Worm (Caenorhabditis elegans) whole organism, young adult: ENCODE data around the gene rbm-42.

ENCODE experiments used
- F22D6.2 ChIP-seq: sonication (generic microtip); optimal IDR thresholded peaks from 2 replicates; lab custom pipeline; 2016; ENCODE audit warnings: mild to moderate bottlenecking, missing genetic modification characterization, missing compliant biosample characterization
- ama-1 ChIP-seq, 3 experiments: fragments of 150-350 bp in 1 of 3; sonication (generic microtip) in 2 of 3; optimal IDR thresholded peaks; 2 replicates each; lab custom pipeline; 2014 to 2018; ENCODE audit warnings: missing biosample characterization in 2 of 3, missing genetic modification characterization in 2 of 3, missing genetic modification reagents in 2 of 3
- ceh-100 ChIP-seq: fragments of 200-800 bp; sonication (Bioruptor generic); IDR thresholded peaks from 2 replicates; pipeline ENCODE4 v1.3.6; 2022; ENCODE audit warnings: missing genetic modification reagents, missing genetic modification characterization, missing compliant biosample characterization
- lsl-1 ChIP-seq: fragments of 200-800 bp; sonication (Bioruptor generic); optimal IDR thresholded peaks from 2 replicates; lab custom pipeline; 2018; ENCODE audit warnings: mild to moderate bottlenecking, missing genetic modification characterization, moderate library complexity, missing compliant biosample characterization
- nfya-1 ChIP-seq: sonication (generic microtip); optimal IDR thresholded peaks from 2 replicates; lab custom pipeline; 2017; ENCODE audit warnings: antibody characterized with exemption, missing compliant biosample characterization, missing genetic modification characterization, borderline replicate concordance; ENCODE audit not compliant: insufficient read depth
- pha-4 ChIP-seq: fragments of 150-350 bp; sonication (generic microtip); optimal IDR thresholded peaks from 2 replicates; lab custom pipeline; 2014; ENCODE audit warnings: missing biosample characterization, missing genetic modification reagents, missing genetic modification characterization
- rcor-1 ChIP-seq: fragments of 200-800 bp; sonication (Bioruptor generic); IDR thresholded peaks from 2 replicates; pipeline ENCODE4 v1.3.6; 2022; ENCODE audit warnings: missing genetic modification reagents, missing genetic modification characterization, missing compliant biosample characterization
- snpc-4 ChIP-seq, 5 experiments: fragments of 150-350 bp in 1 of 5; sonication (generic microtip) in 4 of 5; optimal IDR thresholded peaks; 2 replicates each; lab custom pipeline; 2014 to 2018; ENCODE audit warnings: missing genetic modification characterization in 5 of 5, missing biosample characterization in 3 of 5, antibody characterized with exemption in 2 of 5, mild to moderate bottlenecking in 2 of 5, missing compliant biosample characterization in 2 of 5, missing genotype in 2 of 5, moderate library complexity in 2 of 5, missing genetic modification reagents in 1 of 5
- unc-62 ChIP-seq: fragments of 150-350 bp; optimal IDR thresholded peaks from 2 replicates; lab custom pipeline; 2014; ENCODE audit warnings: missing biosample characterization, missing genetic modification reagents, missing genetic modification characterization

ce11 chrIII:5106893-5107471 is 46.0 kb downstream of the rbm-42 start, which contains the start of gene dpy-17:
- TF ChIP-seq ceh-100 (GFP tag; lab: Robert Waterston, UW): no peak
- no peak for TF ChIP-seq nfya-1 (tag; lab: Kevin White, UChicago)
- no peak for TF ChIP-seq snpc-4 (GFP tag; optimal IDR thresholded peaks at IDR 0.05; lab: Kevin White, UChicago)
- TF ChIP-seq snpc-4 (tag; optimal IDR thresholded peaks at IDR 0.05; lab: Kevin White, UChicago): no peak
- TF ChIP-seq lsl-1 (GFP tag; lab: Kevin White, UChicago): no peak
- no peak for TF ChIP-seq pha-4
- no peak for TF ChIP-seq rcor-1 (GFP tag; lab: Robert Waterston, UW)
- no peak for TF ChIP-seq unc-62
- no peak for TF ChIP-seq F22D6.2
- TF ChIP-seq ama-1 (optimal IDR thresholded peaks at IDR 0.05; lab: Kevin White, UChicago): no peak
- no peak for TF ChIP-seq ama-1 (GFP tag; optimal IDR thresholded peaks at IDR 0.05; lab: Kevin White, UChicago)
